Fruit fly (Drosophila melanogaster) whole organism, embryonic: Measurements from ENCODE around the gene BG642167.

ENCODE experiments used
- Asciz ChIP-seq: fragments of 200-800 bp; sonication (Bioruptor generic); optimal IDR thresholded peaks from 2 replicates; lab custom pipeline; 2017; ENCODE audit warnings: missing biosample characterization, mild to moderate bottlenecking, missing genetic modification characterization, missing genetic modification reagents
- Atf3 ChIP-seq: fragments of 200-800 bp; sonication (Bioruptor generic); optimal IDR thresholded peaks from 3 replicates; lab custom pipeline; 2016; ENCODE audit warnings: missing biosample characterization, missing genetic modification characterization
- Blimp-1 ChIP-seq: fragments of 200-800 bp; sonication (Bioruptor generic); optimal IDR thresholded peaks from 3 replicates; lab custom pipeline; 2018; ENCODE audit warnings: missing biosample characterization, missing genetic modification characterization, mild to moderate bottlenecking, moderate library complexity, missing genetic modification reagents
- CG11504 ChIP-seq: fragments of 200-800 bp; sonication (Bioruptor generic); optimal IDR thresholded peaks from 3 replicates; lab custom pipeline; 2019; ENCODE audit warnings: missing biosample characterization, mild to moderate bottlenecking, missing genetic modification characterization, moderate library complexity
- CG11560 ChIP-seq: fragments of 200-800 bp; sonication (Bioruptor generic); IDR thresholded peaks from 3 replicates; pipeline ENCODE4 v1.3.6; 2022; ENCODE audit warnings: missing biosample characterization, missing genetic modification characterization
- CG15479 ChIP-seq: fragments of 200-800 bp; sonication (Bioruptor generic); optimal IDR thresholded peaks from 3 replicates; lab custom pipeline; 2019; ENCODE audit warnings: missing biosample characterization, mild to moderate bottlenecking, missing genetic modification characterization, moderate library complexity
- CG16779 ChIP-seq: fragments of 200-800 bp; sonication (Bioruptor generic); IDR thresholded peaks from 2 replicates; pipeline ENCODE4 v1.3.6; 2022; ENCODE audit warnings: missing biosample characterization, missing genetic modification characterization
- CG2120 ChIP-seq: fragments of 200-800 bp; sonication (Bioruptor generic); optimal IDR thresholded peaks from 3 replicates; lab custom pipeline; 2016; ENCODE audit warnings: missing biosample characterization, missing genetic modification characterization
- CG2199 ChIP-seq: fragments of 200-800 bp; sonication (Bioruptor generic); IDR thresholded peaks from 3 replicates; pipeline ENCODE4 v1.3.6; 2022; ENCODE audit warnings: missing biosample characterization, missing genetic modification characterization
- CG2712 ChIP-seq: fragments of 200-800 bp; optimal IDR thresholded peaks from 3 replicates; lab custom pipeline; 2019; ENCODE audit warnings: missing biosample characterization, mild to moderate bottlenecking, missing genetic modification characterization, moderate library complexity
- CG31365 ChIP-seq: fragments of 200-800 bp; sonication (Bioruptor generic); optimal IDR thresholded peaks from 2 replicates; lab custom pipeline; 2018; ENCODE audit warnings: missing biosample characterization, mild to moderate bottlenecking, missing genetic modification characterization
- CG4328 ChIP-seq: fragments of 200-800 bp; sonication (Bioruptor generic); optimal IDR thresholded peaks from 3 replicates; lab custom pipeline; 2017; ENCODE audit warnings: missing biosample characterization, missing genetic modification reagents, missing genetic modification characterization
- CG6654 ChIP-seq: fragments of 200-800 bp; sonication (Bioruptor generic); optimal IDR thresholded peaks from 2 replicates; lab custom pipeline; 2017; ENCODE audit warnings: missing biosample characterization, mild to moderate bottlenecking, missing genetic modification characterization
- Deaf1 ChIP-seq: fragments of 200-800 bp; optimal IDR thresholded peaks from 3 replicates; lab custom pipeline; 2019; ENCODE audit warnings: missing biosample characterization, mild to moderate bottlenecking, missing genetic modification characterization, moderate library complexity
- Dip2 ChIP-seq: fragments of 200-800 bp; sonication (Bioruptor generic); IDR thresholded peaks from 2 replicates; pipeline ENCODE4 v1.3.6; 2022; ENCODE audit warnings: missing biosample characterization, missing genetic modification characterization
- Ets65A ChIP-seq: fragments of 200-800 bp; sonication (Bioruptor generic); peaks from one replicate; lab custom pipeline; 2016; ENCODE audit warnings: missing biosample characterization, missing genetic modification characterization
- Fer3 ChIP-seq: fragments of 200-800 bp; sonication (Bioruptor generic); optimal IDR thresholded peaks from 2 replicates; lab custom pipeline; 2018; ENCODE audit warnings: missing biosample characterization, mild to moderate bottlenecking, missing genetic modification characterization, moderate library complexity
- H2.0 ChIP-seq: fragments of 200-800 bp; sonication (Bioruptor generic); IDR thresholded peaks from 2 replicates; pipeline ENCODE4 v1.3.6; 2022; ENCODE audit warnings: missing biosample characterization, missing genetic modification characterization
- HmgZ ChIP-seq: fragments of 200-800 bp; sonication (Bioruptor generic); optimal IDR thresholded peaks from 2 replicates; lab custom pipeline; 2018; ENCODE audit warnings: missing biosample characterization, mild to moderate bottlenecking, missing genetic modification characterization
- Hr78 ChIP-seq, 2 experiments: fragments of 200-800 bp in 1 of 2; fragments of >200 bp in 1 of 2; sonication (Bioruptor generic) in 1 of 2; optimal IDR thresholded peaks; 2 replicates each; lab custom pipeline; 2017 to 2019; ENCODE audit warnings: missing biosample characterization in 2 of 2, missing genetic modification characterization in 2 of 2, mild to moderate bottlenecking in 1 of 2, moderate library complexity in 1 of 2
- Jarid2 ChIP-seq: fragments of 200-800 bp; sonication (Bioruptor generic); optimal IDR thresholded peaks from 3 replicates; lab custom pipeline; 2017; ENCODE audit warnings: mild to moderate bottlenecking, missing biosample characterization, missing genetic modification reagents, missing genetic modification characterization
- Meics ChIP-seq: fragments of 200-800 bp; sonication (Bioruptor generic); optimal IDR thresholded peaks from 2 replicates; lab custom pipeline; 2017; ENCODE audit warnings: missing biosample characterization, mild to moderate bottlenecking, missing genetic modification characterization
- Oaz ChIP-seq: fragments of 200-800 bp; sonication (Bioruptor generic); IDR thresholded peaks from 2 replicates; pipeline ENCODE4 v1.3.6; 2022; ENCODE audit warnings: missing biosample characterization, missing genetic modification characterization
- ash1 ChIP-seq: fragments of 200-800 bp; sonication (Bioruptor generic); optimal IDR thresholded peaks from 2 replicates; lab custom pipeline; 2018; ENCODE audit warnings: missing biosample characterization, mild to moderate bottlenecking, missing genetic modification characterization
- cad ChIP-seq: fragments of >200 bp; optimal IDR thresholded peaks from 2 replicates; lab custom pipeline; 2017; ENCODE audit warnings: missing biosample characterization, missing genetic modification characterization
- caup ChIP-seq: fragments of 200-800 bp; sonication (Bioruptor generic); optimal IDR thresholded peaks from 3 replicates; lab custom pipeline; 2017; ENCODE audit warnings: missing biosample characterization, mild to moderate bottlenecking, missing genetic modification characterization, moderate library complexity; ENCODE audit not compliant: severe bottlenecking
- crol ChIP-seq: fragments of 200-800 bp; sonication (Bioruptor generic); IDR thresholded peaks from 2 replicates; pipeline ENCODE4 v1.3.6; 2022; ENCODE audit warnings: missing biosample characterization, missing genetic modification characterization
- dysf ChIP-seq: fragments of 200-800 bp; sonication (Bioruptor generic); IDR thresholded peaks from 3 replicates; pipeline ENCODE4 v1.3.6; 2022; ENCODE audit warnings: missing biosample characterization, missing genetic modification characterization
- fru ChIP-seq: fragments of >200 bp; optimal IDR thresholded peaks from 2 replicates; lab custom pipeline; 2017
- ftz-f1 ChIP-seq: fragments of 200-800 bp; sonication (Bioruptor generic); optimal IDR thresholded peaks from 2 replicates; lab custom pipeline; 2016; ENCODE audit warnings: missing biosample characterization, missing genetic modification characterization
- gem ChIP-seq: fragments of 200-800 bp; sonication (Bioruptor generic); optimal IDR thresholded peaks from 2 replicates; lab custom pipeline; 2019; ENCODE audit warnings: missing biosample characterization, mild to moderate bottlenecking, missing genetic modification characterization, moderate library complexity
- grn ChIP-seq: fragments of 200-800 bp; sonication (Bioruptor generic); optimal IDR thresholded peaks from 3 replicates; lab custom pipeline; 2017; ENCODE audit warnings: missing biosample characterization, missing genetic modification characterization
- hb ChIP-seq: fragments of 200-800 bp; sonication (Bioruptor generic); IDR thresholded peaks from 3 replicates; pipeline ENCODE4 v1.3.6; 2022; ENCODE audit warnings: missing biosample characterization, missing genetic modification characterization; ENCODE audit not compliant: partially characterized antibody
- her ChIP-seq: fragments of 200-800 bp; sonication (Bioruptor generic); optimal IDR thresholded peaks from 2 replicates; lab custom pipeline; 2016; ENCODE audit warnings: missing biosample characterization, missing genetic modification characterization
- ind ChIP-seq: fragments of 200-800 bp; sonication (Bioruptor generic); optimal IDR thresholded peaks from 3 replicates; lab custom pipeline; 2016; ENCODE audit warnings: missing biosample characterization, missing genetic modification characterization
- inv ChIP-seq: fragments of 200-800 bp; sonication (Bioruptor generic); IDR thresholded peaks from 2 replicates; pipeline ENCODE4 v1.3.6; 2022; ENCODE audit warnings: missing biosample characterization, missing genetic modification characterization; ENCODE audit not compliant: partially characterized antibody
- kay ChIP-seq: fragments of 200-800 bp; sonication (Bioruptor generic); optimal IDR thresholded peaks from 2 replicates; lab custom pipeline; 2016; ENCODE audit warnings: missing biosample characterization, missing genetic modification characterization
- lab ChIP-seq: fragments of 200-800 bp; sonication (Bioruptor generic); optimal IDR thresholded peaks from 3 replicates; lab custom pipeline; 2017; ENCODE audit warnings: missing biosample characterization, missing genetic modification characterization, mild to moderate bottlenecking, moderate library complexity, missing genetic modification reagents
- lilli ChIP-seq: fragments of 200-800 bp; sonication (Bioruptor generic); optimal IDR thresholded peaks from 3 replicates; lab custom pipeline; 2016; ENCODE audit warnings: missing biosample characterization, missing genetic modification characterization
- lov ChIP-seq, 2 experiments: fragments of 200-800 bp in 1 of 2; fragments of >200 bp in 1 of 2; sonication (Bioruptor generic) in 1 of 2; IDR thresholded peaks in 1 of 2; optimal IDR thresholded peaks in 1 of 2; 2 replicates in 1 of 2; 3 replicates in 1 of 2; pipeline versions ENCODE4 v1.3.6 to Lab custom; 2017 to 2022; ENCODE audit warnings: missing biosample characterization in 1 of 2, missing genetic modification characterization in 1 of 2
- luna ChIP-seq: fragments of 200-800 bp; sonication (Bioruptor generic); optimal IDR thresholded peaks from 2 replicates; lab custom pipeline; 2016; ENCODE audit warnings: missing biosample characterization, missing genetic modification characterization
- peb ChIP-seq: fragments of 200-800 bp; sonication (Bioruptor generic); IDR thresholded peaks from 2 replicates; pipeline ENCODE4 v1.3.6; 2022; ENCODE audit warnings: missing biosample characterization, missing genetic modification characterization
- pfk ChIP-seq: fragments of 200-800 bp; sonication (Bioruptor generic); optimal IDR thresholded peaks from 2 replicates; lab custom pipeline; 2018; ENCODE audit warnings: missing biosample characterization, mild to moderate bottlenecking, missing genetic modification characterization, moderate library complexity
- psq ChIP-seq: fragments of 200-800 bp; sonication (Bioruptor generic); optimal IDR thresholded peaks from 2 replicates; lab custom pipeline; 2017; ENCODE audit warnings: missing biosample characterization, missing genetic modification characterization
- ranshi ChIP-seq: fragments of 200-800 bp; sonication (Bioruptor generic); IDR thresholded peaks from 2 replicates; pipeline ENCODE4 v1.3.6; 2022; ENCODE audit warnings: missing biosample characterization, missing genetic modification characterization
- sqz ChIP-seq: fragments of 200-800 bp; sonication (Bioruptor generic); optimal IDR thresholded peaks from 3 replicates; lab custom pipeline; 2018; ENCODE audit warnings: missing biosample characterization, mild to moderate bottlenecking, missing genetic modification characterization
- sr ChIP-seq: fragments of 200-800 bp; sonication (Bioruptor generic); IDR thresholded peaks from 3 replicates; pipeline ENCODE4 v1.3.6; 2022; ENCODE audit warnings: missing biosample characterization, missing genetic modification characterization
- trem ChIP-seq: fragments of 200-800 bp; optimal IDR thresholded peaks from 3 replicates; lab custom pipeline; 2019; ENCODE audit warnings: missing biosample characterization, mild to moderate bottlenecking, missing genetic modification characterization, moderate library complexity
- vnd ChIP-seq: fragments of 200-800 bp; sonication (Bioruptor generic); IDR thresholded peaks from 3 replicates; pipeline ENCODE4 v1.3.6; 2022; ENCODE audit warnings: missing biosample characterization, missing genetic modification characterization; ENCODE audit not compliant: partially characterized antibody
- wor ChIP-seq: fragments of 200-800 bp; sonication (Bioruptor generic); IDR thresholded peaks from 2 replicates; pipeline ENCODE4 v1.3.6; 2022; ENCODE audit warnings: missing biosample characterization, missing genetic modification characterization
- zen ChIP-seq: fragments of 200-800 bp; sonication (Bioruptor generic); optimal IDR thresholded peaks from 3 replicates; lab custom pipeline; 2018; ENCODE audit warnings: missing biosample characterization, mild to moderate bottlenecking, missing genetic modification characterization, moderate library complexity

BG642167 gene

DNA sequence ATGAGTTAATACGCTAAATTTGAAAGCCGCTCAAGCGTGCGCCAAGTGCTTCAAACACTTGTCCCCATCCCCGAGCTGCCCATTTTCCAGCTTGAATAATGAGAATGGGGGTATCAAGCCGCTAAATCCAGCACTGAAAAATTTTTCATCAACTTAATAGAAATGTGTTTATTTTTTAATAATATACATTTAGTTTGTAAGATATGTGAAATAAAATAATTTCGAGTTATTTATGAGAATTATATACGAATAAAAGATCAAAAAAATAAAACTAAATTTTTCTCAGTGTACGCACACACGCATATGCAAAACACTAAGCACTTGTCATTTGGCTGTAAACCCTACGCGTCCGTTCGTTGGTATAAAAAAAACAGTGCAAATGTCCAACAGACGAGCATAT, 48.6 kb downstream of the BG642167 start (continued):
- no peak for TF ChIP-seq grn (GFP tag; lab: Kevin White, UChicago)
- no peak for TF ChIP-seq sqz
- TF ChIP-seq vnd (GFP tag; lab: Robert Waterston, UW), result no peak
- peak; percentile 16; the same call in 1 of the 2 replicates for TF ChIP-seq ranshi (GFP tag; lab: Robert Waterston, UW)
- no peak for TF ChIP-seq Atf3
- TF ChIP-seq CG2199, result no peak
- TF ChIP-seq gem (tag; lab: Kevin White, UChicago), result peak; percentile 46
- TF ChIP-seq her (GFP tag; lab: Kevin White, UChicago), result no peak
- peak; percentile 14 for TF ChIP-seq Fer3 (tag; lab: Kevin White, UChicago)
- TF ChIP-seq wor, result no peak
- TF ChIP-seq trem (tag; lab: Kevin White, UChicago), result no peak
- no peak for TF ChIP-seq pfk (GFP tag; lab: Kevin White, UChicago)
- TF ChIP-seq peb (GFP tag; lab: Robert Waterston, UW), result no peak
- TF ChIP-seq ftz-f1, result no peak
- TF ChIP-seq ind (GFP tag; lab: Kevin White, UChicago), result peak; percentile 5
- TF ChIP-seq HmgZ (tag; lab: Kevin White, UChicago), result no peak
- no peak for TF ChIP-seq Asciz (GFP tag; lab: Kevin White, UChicago)
- peak; percentile 19 for TF ChIP-seq Meics
- TF ChIP-seq luna (GFP tag; lab: Kevin White, UChicago), result no peak
- no peak for TF ChIP-seq Hr78 (GFP tag; optimal IDR thresholded peaks at IDR 0.05; lab: Kevin White, UChicago)
- TF ChIP-seq hb (GFP tag; lab: Robert Waterston, UW), result no peak
- TF ChIP-seq Jarid2 (GFP tag; lab: Kevin White, UChicago), result no peak
- TF ChIP-seq Dip2 (GFP tag; lab: Robert Waterston, UW), result no peak
- no peak for TF ChIP-seq psq (GFP tag; lab: Kevin White, UChicago)
- TF ChIP-seq lilli (GFP tag; lab: Kevin White, UChicago), result no peak
- TF ChIP-seq inv (GFP tag; lab: Robert Waterston, UW), result no peak
- TF ChIP-seq Deaf1, result no peak
- TF ChIP-seq Oaz (GFP tag; lab: Robert Waterston, UW), result no peak
- no peak for TF ChIP-seq CG16779 (GFP tag; lab: Robert Waterston, UW)
- no peak for TF ChIP-seq zen (tag; lab: Kevin White, UChicago)
- no peak for TF ChIP-seq crol (GFP tag; lab: Robert Waterston, UW)
- no peak for TF ChIP-seq CG31365 (tag; lab: Kevin White, UChicago)
- TF ChIP-seq CG11560 (tag; lab: Robert Waterston, UW), result no peak
- peak; percentile 53 for TF ChIP-seq CG11504 (tag; lab: Kevin White, UChicago)
- no peak for TF ChIP-seq CG6654
- TF ChIP-seq CG2712 (tag; lab: Kevin White, UChicago), result no peak
- TF ChIP-seq fru (lab: Kevin White, UChicago), result no peak
- TF ChIP-seq CG2120 (GFP tag; lab: Kevin White, UChicago), result no peak
- TF ChIP-seq lab, result peak; percentile 55
- TF ChIP-seq dysf (GFP tag; lab: Robert Waterston, UW), result peak; percentile 54; the same call in 1 of the 3 replicates
- TF ChIP-seq lov (optimal IDR thresholded peaks at IDR 0.05; lab: Kevin White, UChicago), result no peak
- no peak for TF ChIP-seq lov (GFP tag; IDR thresholded peaks at IDR 0.05; lab: Robert Waterston, UW)
- no peak for TF ChIP-seq H2.0 (GFP tag; lab: Robert Waterston, UW)
- TF ChIP-seq ash1 (GFP tag; lab: Kevin White, UChicago), result no peak
- no peak for TF ChIP-seq sr (GFP tag; lab: Robert Waterston, UW)
- no peak for TF ChIP-seq Blimp-1
- peak; percentile 29 for TF ChIP-seq caup (GFP tag; lab: Kevin White, UChicago)
- no peak for TF ChIP-seq Ets65A (GFP tag; lab: Kevin White, UChicago)
- no peak for TF ChIP-seq cad (GFP tag; lab: Kevin White, UChicago)
- TF ChIP-seq kay (GFP tag; lab: Kevin White, UChicago), result no peak
- TF ChIP-seq CG15479 (GFP tag; lab: Kevin White, UChicago), result no peak
- TF ChIP-seq CG4328 (GFP tag; lab: Kevin White, UChicago), result no peak
